Fruit fly (Drosophila melanogaster): ENCODE results near the gene Alg14.

dm6 chrX:15465410-15465809 is 6.6 kb upstream of the Alg14 start:
- TF ChIP-seq h (optimal IDR thresholded peaks at IDR 0.05) (no peak), Sin3A (optimal IDR thresholded peaks at IDR 0.05) (no peak), insv (optimal IDR thresholded peaks at IDR 0.05) (no peak), Myc (optimal IDR thresholded peaks at IDR 0.05) (no peak), psq (optimal IDR thresholded peaks at IDR 0.05) (no peak), ttk (optimal IDR thresholded peaks at IDR 0.05) (no peak)
